Fruit fly (Drosophila melanogaster) whole organism, wandering third instar larva: ENCODE data around the gene srp.

Experiments used
- GATAd ChIP-seq: sonication (Bioruptor generic); optimal IDR thresholded peaks from 2 replicates; lab custom pipeline; 2016; ENCODE audit warnings: missing biosample characterization, missing genetic modification characterization
- N ChIP-seq: fragments of >200 bp; optimal IDR thresholded peaks from 2 replicates; lab custom pipeline; 2018; ENCODE audit warnings: missing biosample characterization, missing external identifiers, missing genetic modification characterization
- OdsH ChIP-seq: fragments of 200-800 bp; sonication (Bioruptor generic); optimal IDR thresholded peaks from 2 replicates; lab custom pipeline; 2016; ENCODE audit warnings: missing biosample characterization, mild to moderate bottlenecking, missing genetic modification characterization
- fru ChIP-seq: fragments of 200-800 bp; sonication (Bioruptor generic); optimal IDR thresholded peaks from 3 replicates; lab custom pipeline; 2016; ENCODE audit warnings: missing biosample characterization, mild to moderate bottlenecking, missing genetic modification characterization
- psq ChIP-seq: fragments of 200-800 bp; sonication (Bioruptor generic); optimal IDR thresholded peaks from 3 replicates; lab custom pipeline; 2017; ENCODE audit warnings: missing biosample characterization, mild to moderate bottlenecking, missing genetic modification characterization, moderate library complexity

DNA sequence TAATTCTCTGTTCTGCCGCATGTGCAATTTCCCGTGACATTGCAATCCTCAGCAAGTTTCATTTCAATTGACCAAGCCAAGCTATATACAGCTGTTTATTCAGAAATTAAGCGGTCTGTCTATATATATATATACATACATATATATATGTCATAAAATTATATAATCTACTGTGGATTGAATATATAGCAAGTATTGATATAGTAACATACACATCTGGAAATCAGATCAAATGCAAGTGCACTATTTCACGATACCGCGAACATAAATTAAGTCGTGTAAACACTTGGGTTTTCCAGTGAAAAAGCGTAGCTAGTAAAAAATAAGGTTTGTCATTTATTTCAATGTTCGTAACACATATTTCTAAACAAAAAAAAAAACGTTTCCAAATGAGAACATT lies 60.1 kb downstream of the srp start, which contains the start of gene Jhbp5:
- TF ChIP-seq psq (GFP tag; lab: Kevin White, UChicago), result no peak
- TF ChIP-seq N (GFP tag; lab: Kevin White, UChicago), result no peak
- TF ChIP-seq GATAd, result no peak
- no peak for TF ChIP-seq OdsH (GFP tag; lab: Kevin White, UChicago)
- no peak for TF ChIP-seq fru
